Fruit fly (Drosophila melanogaster): ENCODE results near the gene CG12607.

- TF ChIP-seq CG7045 (GFP tag; optimal IDR thresholded peaks at IDR 0.05): no peak
- TF ChIP-seq cic (GFP tag; optimal IDR thresholded peaks at IDR 0.05): no peak
- TF ChIP-seq Clk (GFP tag; optimal IDR thresholded peaks at IDR 0.05): no peak
- TF ChIP-seq CG33017 (tag; optimal IDR thresholded peaks at IDR 0.05): no peak
- no peak for TF ChIP-seq ovo (GFP tag; optimal IDR thresholded peaks at IDR 0.05)
- TF ChIP-seq CG1620 (GFP tag; optimal IDR thresholded peaks at IDR 0.05): no peak
These were observed 47.2 kb downstream of the CG12607 start for dm6 chr3L:4493609-4494008.

Data from whole organism, adult.